Fruit fly (Drosophila melanogaster) whole organism: Measurements from ENCODE around the gene CG34297.

ENCODE experiments used
- CG8478 ChIP-seq: fragments of >200 bp; optimal IDR thresholded peaks from 2 replicates; lab custom pipeline; 2018; ENCODE audit warnings: inconsistent platforms
- Dll ChIP-seq: fragments of >200 bp; optimal IDR thresholded peaks from 2 replicates; lab custom pipeline; 2017
- EcR ChIP-seq, 2 experiments: fragments of >200 bp; optimal IDR thresholded peaks; 2 replicates each; lab custom pipeline; 2017; ENCODE audit warnings: missing biosample characterization in 2 of 2, missing genetic modification characterization in 2 of 2, missing genetic modification reagents in 2 of 2
- pan ChIP-seq: fragments of >200 bp; optimal IDR thresholded peaks from 2 replicates; lab custom pipeline; 2017
- psq ChIP-seq: fragments of >200 bp; optimal IDR thresholded peaks from 2 replicates; lab custom pipeline; 2017
- usp ChIP-seq: fragments of >200 bp; optimal IDR thresholded peaks from 2 replicates; lab custom pipeline; 2017; ENCODE audit warnings: missing biosample characterization, missing genetic modification characterization, mixed read lengths

Gene CG34297

dm6 chr3R:6747907-6748306 is at the start of gene CG34297:
Gene CG34297 (minus strand): TSS chr3R:6748007.
- TF ChIP-seq psq (lab: Kevin White, UChicago), result no peak
- no peak for TF ChIP-seq usp
- TF ChIP-seq CG8478 (lab: Kevin White, UChicago), result no peak
- no peak for TF ChIP-seq EcR (GFP tag; optimal IDR thresholded peaks at IDR 0.05; lab: Kevin White, UChicago)
- no peak for TF ChIP-seq Dll (lab: Kevin White, UChicago)
- TF ChIP-seq pan (lab: Kevin White, UChicago), result no peak

- TF ChIP-seq CG8478 (lab: Kevin White, UChicago) (peak; percentile 73), Dll (lab: Kevin White, UChicago) (peak; percentile 71), usp (no peak)
Observed at dm6 chr3R:6791189-6791886, 43.5 kb upstream of the CG34297 start, which contains the start of gene Dfd. Gene Dfd (plus strand): TSS chr3R:6791836.

- no peak for TF ChIP-seq psq (lab: Kevin White, UChicago)
- no peak for TF ChIP-seq pan (lab: Kevin White, UChicago)
- TF ChIP-seq CG8478 (lab: Kevin White, UChicago), result no peak
- TF ChIP-seq EcR (GFP tag; optimal IDR thresholded peaks at IDR 0.05; lab: Kevin White, UChicago), result no peak
- TF ChIP-seq usp, result no peak
- no peak for TF ChIP-seq Dll (lab: Kevin White, UChicago)
Observed at dm6 chr3R:6780004-6780403, 32.2 kb upstream of the CG34297 start.

- TF ChIP-seq CG8478 (lab: Kevin White, UChicago) (no peak), pan (lab: Kevin White, UChicago) (no peak), usp (no peak), Dll (lab: Kevin White, UChicago) (no peak), psq (lab: Kevin White, UChicago) (no peak), EcR (GFP tag; optimal IDR thresholded peaks at IDR 0.05; lab: Kevin White, UChicago) (no peak)
Observed at dm6 chr3R:6776797-6777196, 29.0 kb upstream of the CG34297 start.

- no peak for TF ChIP-seq usp
- TF ChIP-seq EcR (GFP tag; optimal IDR thresholded peaks at IDR 0.05; lab: Kevin White, UChicago), result no peak
- no peak for TF ChIP-seq psq (lab: Kevin White, UChicago)
- TF ChIP-seq CG8478 (lab: Kevin White, UChicago), result no peak
- no peak for TF ChIP-seq pan (lab: Kevin White, UChicago)
- TF ChIP-seq Dll (lab: Kevin White, UChicago), result no peak
Observed at dm6 chr3R:6771797-6772196, 24.0 kb upstream of the CG34297 start.

dm6 chr3R:6768256-6768655 is 20.4 kb upstream of the CG34297 start:
- TF ChIP-seq psq (lab: Kevin White, UChicago), result no peak
- TF ChIP-seq pan (lab: Kevin White, UChicago), result no peak
- no peak for TF ChIP-seq CG8478 (lab: Kevin White, UChicago)
- no peak for TF ChIP-seq EcR (GFP tag; optimal IDR thresholded peaks at IDR 0.05; lab: Kevin White, UChicago)
- no peak for TF ChIP-seq usp
- TF ChIP-seq Dll (lab: Kevin White, UChicago), result no peak

- TF ChIP-seq CG8478 (lab: Kevin White, UChicago) (no peak), usp (no peak), Dll (lab: Kevin White, UChicago) (no peak), psq (lab: Kevin White, UChicago) (no peak), EcR (GFP tag; optimal IDR thresholded peaks at IDR 0.05; lab: Kevin White, UChicago) (no peak), pan (lab: Kevin White, UChicago) (no peak)
Observed at dm6 chr3R:6766928-6767327, 19.1 kb upstream of the CG34297 start.

dm6 chr3R:6766171-6766591 is 18.4 kb upstream of the CG34297 start:
- TF ChIP-seq usp (no peak), pan (lab: Kevin White, UChicago) (no peak), CG8478 (lab: Kevin White, UChicago) (no peak), EcR (GFP tag; optimal IDR thresholded peaks at IDR 0.05; lab: Kevin White, UChicago) (no peak), psq (lab: Kevin White, UChicago) (no peak), Dll (lab: Kevin White, UChicago) (no peak)

dm6 chr3R:6764848-6765247 is 17.0 kb upstream of the CG34297 start:
- no peak for TF ChIP-seq pan (lab: Kevin White, UChicago)
- no peak for TF ChIP-seq psq (lab: Kevin White, UChicago)

dm6 chr3R:6762794-6763407 is 15.1 kb upstream of the CG34297 start:
- no peak for TF ChIP-seq Dll (lab: Kevin White, UChicago)

- TF ChIP-seq Dll (lab: Kevin White, UChicago), result no peak
- no peak for TF ChIP-seq usp
- TF ChIP-seq psq (lab: Kevin White, UChicago), result no peak
- TF ChIP-seq CG8478 (lab: Kevin White, UChicago), result no peak
- TF ChIP-seq pan (lab: Kevin White, UChicago), result no peak
- TF ChIP-seq EcR (GFP tag; optimal IDR thresholded peaks at IDR 0.05; lab: Kevin White, UChicago), result no peak
Observed at dm6 chr3R:6762188-6762643, 14.4 kb upstream of the CG34297 start, which contains the start of gene Ama. Gene Ama (plus strand): TSS chr3R:6762593.
